Fruit fly (Drosophila melanogaster) S2 (cell line): Measurements from ENCODE around the gene unc-119.

Experiments used
- CG8478 ChIP-seq: fragments of >200 bp; optimal IDR thresholded peaks from 2 replicates; lab custom pipeline; 2018
- CTCF ChIP-seq, 2 experiments: fragments of >200 bp; optimal IDR thresholded peaks; 2 replicates each; lab custom pipeline; 2018

dm6 chrX:7321829-7322228, 30.7 kb upstream of the unc-119 start:
- TF ChIP-seq CG8478 = no peak
- TF ChIP-seq CTCF (optimal IDR thresholded peaks at IDR 0.05; lab: Kevin White, UChicago) = no peak
